Fruit fly (Drosophila melanogaster): ENCODE data around the gene CG14551.

Gene CG14551

dm6 chr3R:26055214-26055632, 7.6 kb downstream of the CG14551 start, which contains the start of gene Cmpk (continued):
- peak; percentile 95 for TF ChIP-seq ftz-f1 (GFP tag; optimal IDR thresholded peaks at IDR 0.05)
- TF ChIP-seq fd3F (GFP tag; optimal IDR thresholded peaks at IDR 0.05) = peak; percentile 35
- TF ChIP-seq CG6689 (GFP tag; IDR thresholded peaks at IDR 0.05) = peak; percentile 99
- peak; percentile 83 for TF ChIP-seq CG10543 (GFP tag; optimal IDR thresholded peaks at IDR 0.05)
- TF ChIP-seq CG6654 (GFP tag; optimal IDR thresholded peaks at IDR 0.05) = peak; percentile 42
- no peak for TF ChIP-seq CG11093 (GFP tag; IDR thresholded peaks at IDR 0.05)
- TF ChIP-seq CG18619 (GFP tag; optimal IDR thresholded peaks at IDR 0.05) = peak; percentile 84
- TF ChIP-seq CG13287 (GFP tag; IDR thresholded peaks at IDR 0.05; ENCODE audit: partially characterized antibody) = peak; percentile 58
- peak; percentile 35 for TF ChIP-seq mam (GFP tag; optimal IDR thresholded peaks at IDR 0.05)
- peak; percentile 57 for TF ChIP-seq CG17829 (tag; optimal IDR thresholded peaks at IDR 0.05)
- peak; percentile 68 for TF ChIP-seq CG6683 (GFP tag; optimal IDR thresholded peaks at IDR 0.05)
- no peak for TF ChIP-seq Elba2 (GFP tag; optimal IDR thresholded peaks at IDR 0.05)
- no peak for TF ChIP-seq cas (GFP tag; IDR thresholded peaks at IDR 0.05)
- peak; percentile 12 for TF ChIP-seq psq (GFP tag; optimal IDR thresholded peaks at IDR 0.05)
- no peak for TF ChIP-seq Hr78 (GFP tag; optimal IDR thresholded peaks at IDR 0.05)
- peak; percentile 49; the same call in 1 of the 3 replicates for TF ChIP-seq H15 (GFP tag; IDR thresholded peaks at IDR 0.05)
- TF ChIP-seq lbe (GFP tag; optimal IDR thresholded peaks at IDR 0.05) = peak; percentile 87
- no peak for TF ChIP-seq tio (GFP tag; optimal IDR thresholded peaks at IDR 0.05)
- TF ChIP-seq CG6791 (GFP tag; IDR thresholded peaks at IDR 0.05; ENCODE audit: partially characterized antibody) = no peak
- peak; percentile 13 for TF ChIP-seq CG16815 (GFP tag; optimal IDR thresholded peaks at IDR 0.05)
- TF ChIP-seq Ada2b (GFP tag; IDR thresholded peaks at IDR 0.05) = no peak
- TF ChIP-seq Kr (GFP tag; optimal IDR thresholded peaks at IDR 0.05) = peak; percentile 3
- TF ChIP-seq CG31441 (GFP tag; IDR thresholded peaks at IDR 0.05) = peak; percentile 68
- TF ChIP-seq luna (GFP tag; optimal IDR thresholded peaks at IDR 0.05) = no peak
- peak; percentile 80 for TF ChIP-seq CrebB (tag; optimal IDR thresholded peaks at IDR 0.05)
- peak; percentile 82 for TF ChIP-seq CG6813 (GFP tag; optimal IDR thresholded peaks at IDR 0.05)
- TF ChIP-seq sr (GFP tag; IDR thresholded peaks at IDR 0.05) = peak; percentile 66; the same call in 2 of the 3 replicates
- peak; percentile 42; the same call in 2 of the 3 replicates for TF ChIP-seq zen2 (GFP tag; IDR thresholded peaks at IDR 0.05; ENCODE audit: partially characterized antibody)
- peak; percentile 83 for TF ChIP-seq bcd (GFP tag; optimal IDR thresholded peaks at IDR 0.05)
- TF ChIP-seq Hand (GFP tag; optimal IDR thresholded peaks at IDR 0.05) = peak; percentile 26
- peak; percentile 30 for TF ChIP-seq CG7928 (GFP tag; optimal IDR thresholded peaks at IDR 0.05)
- TF ChIP-seq Trl (optimal IDR thresholded peaks at IDR 0.05) = no peak
- peak; percentile 27 for TF ChIP-seq Trl (GFP tag; optimal IDR thresholded peaks at IDR 0.05)
- peak; percentile 82 for TF ChIP-seq dysf (GFP tag; IDR thresholded peaks at IDR 0.05)
- TF ChIP-seq ranshi (GFP tag; IDR thresholded peaks at IDR 0.05) = peak; percentile 46; the same call in 1 of the 2 replicates
- TF ChIP-seq ERR (GFP tag; optimal IDR thresholded peaks at IDR 0.05) = no peak
- peak; percentile 56 for TF ChIP-seq CG8290 (GFP tag; optimal IDR thresholded peaks at IDR 0.05)
- TF ChIP-seq CG8290 (tag; optimal IDR thresholded peaks at IDR 0.05) = peak in 1 of 2 experiments; percentile 85
- TF ChIP-seq CG18262 (tag; optimal IDR thresholded peaks at IDR 0.05) = peak; percentile 57
- TF ChIP-seq tin (GFP tag; optimal IDR thresholded peaks at IDR 0.05) = peak; percentile 53
- TF ChIP-seq CG13123 (GFP tag; optimal IDR thresholded peaks at IDR 0.05) = peak; percentile 36
- TF ChIP-seq CG43689 (GFP tag; IDR thresholded peaks at IDR 0.05) = no peak
- peak; percentile 79 for TF ChIP-seq CG4707 (GFP tag; optimal IDR thresholded peaks at IDR 0.05)
- TF ChIP-seq CG7987 (GFP tag; optimal IDR thresholded peaks at IDR 0.05) = peak; percentile 90
- peak; percentile 88 for TF ChIP-seq Fer1 (GFP tag; optimal IDR thresholded peaks at IDR 0.05)
- no peak for TF ChIP-seq Awh (GFP tag; IDR thresholded peaks at IDR 0.05)
- TF ChIP-seq Dll (GFP tag; IDR thresholded peaks at IDR 0.05; ENCODE audit: partially characterized antibody) = peak; percentile 54; the same call in 2 of the 4 replicates
- TF ChIP-seq Hr3 (GFP tag; optimal IDR thresholded peaks at IDR 0.05) = peak; percentile 40
- TF ChIP-seq ken (GFP tag; IDR thresholded peaks at IDR 0.05) = 0 out of 3 replicates have a peak, but pooled peaks have one; percentile 23
- peak; percentile 47 for TF ChIP-seq ind (GFP tag; optimal IDR thresholded peaks at IDR 0.05)
- TF ChIP-seq CG7556 (GFP tag; optimal IDR thresholded peaks at IDR 0.05) = peak; percentile 2

Measured in whole organism, embryonic.